Worm (Caenorhabditis elegans) whole organism, L4 larva: Measurements from ENCODE around the gene srz-95.
"Not testable (repeated sequence)": the region's sequence is repeated elsewhere in the genome, so short reads cannot be mapped to it uniquely, and the experiment has no call there.

Experiments used
- F49E8.2 ChIP-seq: sonication (generic microtip); optimal IDR thresholded peaks from 2 replicates; lab custom pipeline; 2016; ENCODE audit warnings: missing compliant biosample characterization, mild to moderate bottlenecking, missing genetic modification characterization, borderline replicate concordance
- R02D3.7 ChIP-seq: fragments of 150-350 bp; sonication (generic microtip); optimal IDR thresholded peaks from 3 replicates; lab custom pipeline; 2014; ENCODE audit warnings: missing biosample characterization, missing genetic modification characterization
- T20F7.1 ChIP-seq: fragments of 200-800 bp; sonication (Bioruptor generic); optimal IDR thresholded peaks from 2 replicates; lab custom pipeline; 2018; ENCODE audit warnings: mild to moderate bottlenecking, missing genetic modification characterization, missing compliant biosample characterization
- T26A8.4 ChIP-seq: fragments of 200-800 bp; sonication (Bioruptor generic); IDR thresholded peaks from 2 replicates; pipeline ENCODE4 v1.3.6; 2022; ENCODE audit warnings: missing genetic modification characterization, missing compliant biosample characterization
- Y48G9A.11 ChIP-seq: fragments of 200-800 bp; sonication (Bioruptor generic); IDR thresholded peaks from 2 replicates; pipeline ENCODE4 v1.3.6; 2022; ENCODE audit warnings: missing genetic modification reagents, missing genetic modification characterization, missing compliant biosample characterization
- ZK546.5 ChIP-seq, 2 experiments: sonication (generic microtip); optimal IDR thresholded peaks; 2 replicates each; lab custom pipeline; 2017; ENCODE audit warnings: missing biosample characterization in 2 of 2, missing genetic modification characterization in 2 of 2
- aha-1 ChIP-seq: fragments of 150-350 bp; peaks from one replicate; lab custom pipeline; 2014; ENCODE audit warnings: missing biosample characterization, missing genetic modification characterization
- ama-1 ChIP-seq: fragments of 150-350 bp; optimal IDR thresholded peaks from 2 replicates; lab custom pipeline; 2014; ENCODE audit warnings: inconsistent platforms, mixed read lengths
- ceh-32 ChIP-seq: sonication (generic microtip); optimal IDR thresholded peaks from 2 replicates; lab custom pipeline; 2016; ENCODE audit warnings: mild to moderate bottlenecking, missing genetic modification characterization, missing compliant biosample characterization; ENCODE audit not compliant: poor library complexity
- cey-2 ChIP-seq: sonication (generic microtip); optimal IDR thresholded peaks from 3 replicates; lab custom pipeline; 2017; ENCODE audit warnings: missing genetic modification characterization, mild to moderate bottlenecking, missing compliant biosample characterization, antibody characterized with exemption, borderline replicate concordance; ENCODE audit not compliant: insufficient read depth
- daf-12 ChIP-seq: fragments of 150-350 bp; optimal IDR thresholded peaks from 2 replicates; lab custom pipeline; 2014; ENCODE audit warnings: missing biosample characterization, missing genetic modification reagents, missing genetic modification characterization
- daf-19 ChIP-seq: fragments of 200-800 bp; sonication (Bioruptor generic); conservative IDR thresholded peaks from 2 replicates; pipeline ENCODE4 v1.3.6; 2022; ENCODE audit warnings: missing genetic modification characterization, missing compliant biosample characterization
- dmd-9 ChIP-seq: fragments of 200-800 bp; sonication (Bioruptor generic); IDR thresholded peaks from 2 replicates; pipeline ENCODE4 v1.3.6; 2022; ENCODE audit warnings: missing genetic modification reagents, missing genetic modification characterization, missing compliant biosample characterization
- hif-1 ChIP-seq, 2 experiments: sonication (generic microtip); optimal IDR thresholded peaks; 2 replicates each; lab custom pipeline; 2016 to 2017; ENCODE audit warnings: missing compliant biosample characterization in 2 of 2, missing genetic modification characterization in 2 of 2, missing genetic modification reagents in 2 of 2, missing genotype in 2 of 2, mild to moderate bottlenecking in 1 of 2
- hlh-11 ChIP-seq: fragments of 200-800 bp; sonication (Bioruptor generic); optimal IDR thresholded peaks from 2 replicates; lab custom pipeline; 2018; ENCODE audit warnings: mild to moderate bottlenecking, missing genetic modification characterization, missing compliant biosample characterization
- lin-38 ChIP-seq: fragments of 200-800 bp; sonication (Bioruptor generic); IDR thresholded peaks from 2 replicates; pipeline ENCODE4 v1.3.6; 2022; ENCODE audit warnings: missing genetic modification reagents, missing genetic modification characterization, missing compliant biosample characterization
- madf-5 ChIP-seq, 2 experiments: fragments of 200-800 bp; sonication (Bioruptor generic); IDR thresholded peaks; 2 replicates each; pipeline ENCODE4 v1.3.6; 2022; ENCODE audit warnings: missing compliant biosample characterization in 2 of 2, missing genetic modification characterization in 2 of 2
- mdl-1 ChIP-seq, 2 experiments: fragments of 150-350 bp in 1 of 2; sonication (generic microtip) in 1 of 2; optimal IDR thresholded peaks; 2 replicates each; lab custom pipeline; 2014 to 2017; ENCODE audit warnings: missing biosample characterization in 2 of 2, missing genetic modification characterization in 2 of 2
- mdt-29 ChIP-seq: fragments of 200-800 bp; sonication (Bioruptor generic); IDR thresholded peaks from 2 replicates; pipeline ENCODE4 v1.3.6; 2022; ENCODE audit warnings: missing genetic modification reagents, missing genetic modification characterization, missing compliant biosample characterization
- mes-2 ChIP-seq: sonication (generic microtip); optimal IDR thresholded peaks from 2 replicates; lab custom pipeline; 2016; ENCODE audit warnings: missing genotype, mild to moderate bottlenecking, missing genetic modification characterization, missing compliant biosample characterization; ENCODE audit not compliant: poor library complexity, severe bottlenecking
- nhr-10 ChIP-seq: fragments of 150-350 bp; optimal IDR thresholded peaks from 2 replicates; lab custom pipeline; 2014; ENCODE audit warnings: missing biosample characterization, missing genetic modification characterization
- nhr-102 ChIP-seq: sonication (generic microtip); optimal IDR thresholded peaks from 2 replicates; lab custom pipeline; 2016; ENCODE audit warnings: mild to moderate bottlenecking, missing genetic modification characterization, moderate library complexity, missing compliant biosample characterization
- nhr-237 ChIP-seq: sonication (generic microtip); optimal IDR thresholded peaks from 2 replicates; lab custom pipeline; 2017; ENCODE audit warnings: missing biosample characterization, missing genetic modification characterization
- nhr-42 ChIP-seq: fragments of 200-800 bp; sonication (Bioruptor generic); IDR thresholded peaks from 2 replicates; pipeline ENCODE4 v1.3.6; 2022; ENCODE audit warnings: missing genetic modification characterization, missing compliant biosample characterization
- nhr-48 ChIP-seq: sonication (generic microtip); optimal IDR thresholded peaks from 2 replicates; lab custom pipeline; 2016; ENCODE audit warnings: mild to moderate bottlenecking, missing genetic modification characterization, missing compliant biosample characterization
- pha-4 ChIP-seq, 2 experiments: fragments of 150-350 bp in 1 of 2; fragments of 200-800 bp in 1 of 2; sonication (Bioruptor generic) in 1 of 2; IDR thresholded peaks in 1 of 2; optimal IDR thresholded peaks in 1 of 2; 2 replicates each; pipeline versions ENCODE4 v1.3.6 to Lab custom; 2014 to 2022; ENCODE audit warnings: missing genetic modification characterization in 2 of 2, missing genetic modification reagents in 2 of 2, missing biosample characterization in 1 of 2, missing compliant biosample characterization in 1 of 2
- pqm-1 ChIP-seq: sonication (generic microtip); optimal IDR thresholded peaks from 2 replicates; lab custom pipeline; 2017; ENCODE audit warnings: missing biosample characterization, missing genetic modification characterization
- sdz-12 ChIP-seq: fragments of 200-800 bp; sonication (Bioruptor generic); optimal IDR thresholded peaks from 2 replicates; lab custom pipeline; 2018; ENCODE audit warnings: mild to moderate bottlenecking, missing genetic modification characterization, missing compliant biosample characterization
- set-16 ChIP-seq: fragments of 200-800 bp; sonication (Bioruptor generic); IDR thresholded peaks from 2 replicates; pipeline ENCODE4 v1.3.6; 2022; ENCODE audit warnings: missing genetic modification reagents, missing genetic modification characterization, missing compliant biosample characterization
- spr-3 ChIP-seq: fragments of 200-800 bp; sonication (Bioruptor generic); optimal IDR thresholded peaks from 2 replicates; lab custom pipeline; 2018; ENCODE audit warnings: mild to moderate bottlenecking, missing genetic modification characterization, missing compliant biosample characterization
- unc-62 ChIP-seq, 3 experiments: fragments of 150-350 bp in 1 of 3; sonication (generic microtip); optimal IDR thresholded peaks in 2 of 3; peaks in 1 of 3; 1 replicate in 1 of 3; 2 replicates in 2 of 3; lab custom pipeline; 2014 to 2017; ENCODE audit warnings: missing biosample characterization in 3 of 3, missing genetic modification characterization in 3 of 3, missing genetic modification reagents in 3 of 3, missing genotype in 1 of 3
- zip-11 ChIP-seq: fragments of 200-800 bp; sonication (Bioruptor generic); IDR thresholded peaks from 2 replicates; pipeline ENCODE4 v1.3.6; 2022; ENCODE audit warnings: missing genetic modification characterization, missing compliant biosample characterization
- ztf-7 ChIP-seq: fragments of 150-350 bp; optimal IDR thresholded peaks from 2 replicates; lab custom pipeline; 2014; ENCODE audit warnings: missing biosample characterization, missing genetic modification characterization

Gene srz-95

ce11 chrV:16991734-16992133 lies at the start of gene srz-95:
Gene srz-95 (plus strand): TSS chrV:16992034.
- TF ChIP-seq mdt-29, result no peak
- no peak for TF ChIP-seq Y48G9A.11 (GFP tag; lab: Robert Waterston, UW)
- TF ChIP-seq F49E8.2, result no peak
- no peak for TF ChIP-seq zip-11 (GFP tag; lab: Robert Waterston, UW)
- TF ChIP-seq dmd-9, result no peak
- TF ChIP-seq ceh-32, result no peak
- no peak for TF ChIP-seq sdz-12 (GFP tag; lab: Kevin White, UChicago)
- no peak for TF ChIP-seq hlh-11 (tag; lab: Kevin White, UChicago)
- TF ChIP-seq daf-12, result no peak
- no peak for TF ChIP-seq nhr-10 (tag; lab: Kevin White, UChicago)
- TF ChIP-seq T26A8.4, result no peak
- TF ChIP-seq lin-38 (GFP tag; lab: Robert Waterston, UW), result no peak
- TF ChIP-seq madf-5 (GFP tag; IDR thresholded peaks at IDR 0.05; lab: Robert Waterston, UW), result no peak
- no peak for TF ChIP-seq aha-1
- TF ChIP-seq nhr-102 (tag; lab: Kevin White, UChicago), result no peak
- TF ChIP-seq nhr-48 (tag; lab: Kevin White, UChicago), result no peak

ce11 chrV:16948011-16948410 lies 43.8 kb upstream of the srz-95 start, which contains the start of gene fbxa-112:
Gene fbxa-112 (minus strand): TSS chrV:16948111.
- TF ChIP-seq mes-2; set-16 (GFP tag; lab: Robert Waterston, UW); pha-4 (GFP tag; IDR thresholded peaks at IDR 0.05; lab: Robert Waterston, UW); pha-4 (tag; optimal IDR thresholded peaks at IDR 0.05; lab: Kevin White, UChicago): not testable (repeated sequence)

- not testable (repeated sequence) for TF ChIP-seq ama-1 (lab: Kevin White, UChicago); cey-2 (tag; lab: Kevin White, UChicago); daf-19
Observed at ce11 chrV:16949609-16950008, 42.2 kb upstream of the srz-95 start, which contains the start of gene fbxa-111. Gene fbxa-111 (minus strand): TSS chrV:16949709.

ce11 chrV:16950036-16950435 lies 41.8 kb upstream of the srz-95 start:
- no peak for TF ChIP-seq mdl-1 (tag; optimal IDR thresholded peaks at IDR 0.05; lab: Kevin White, UChicago)
- TF ChIP-seq ZK546.5 (tag; optimal IDR thresholded peaks at IDR 0.05; lab: Kevin White, UChicago), result no peak
- no peak for TF ChIP-seq hif-1 (tag; optimal IDR thresholded peaks at IDR 0.05; lab: Kevin White, UChicago)
- TF ChIP-seq nhr-237 (tag; lab: Kevin White, UChicago), result no peak
- no peak for TF ChIP-seq R02D3.7 (tag; lab: Kevin White, UChicago)
- TF ChIP-seq cey-2 (tag; lab: Kevin White, UChicago), result no peak
- no peak for TF ChIP-seq nhr-42
- no peak for TF ChIP-seq ztf-7
- TF ChIP-seq T20F7.1, result no peak
- no peak for TF ChIP-seq pqm-1
- TF ChIP-seq spr-3, result no peak
- TF ChIP-seq, all 104 proteins: peak for 0

- TF ChIP-seq hif-1 (tag; optimal IDR thresholded peaks at IDR 0.05; lab: Kevin White, UChicago) (no peak), unc-62 (GFP tag; optimal IDR thresholded peaks at IDR 0.05 in 1 of 2; lab: Kevin White, UChicago) (no peak), unc-62 (tag; optimal IDR thresholded peaks at IDR 0.05; lab: Kevin White, UChicago) (no peak)
- TF ChIP-seq, all 104 proteins: peak for 0
Observed at ce11 chrV:16951504-16951903, 40.3 kb upstream of the srz-95 start, which contains the start of gene clec-238. Gene clec-238 (plus strand): TSS chrV:16951804.
